Worm (Caenorhabditis elegans) whole organism, L2 larva: Measurements from ENCODE around the gene srd-1.

Source experiments
- C34F6.9 ChIP-seq: fragments of 150-350 bp; optimal IDR thresholded peaks from 2 replicates; lab custom pipeline; 2014; ENCODE audit warnings: missing biosample characterization, missing genetic modification characterization
- F13H6.1 ChIP-seq: sonication (generic microtip); optimal IDR thresholded peaks from 2 replicates; lab custom pipeline; 2016; ENCODE audit warnings: missing genetic modification characterization, missing compliant biosample characterization
- Y55F3AM.14 ChIP-seq: fragments of 200-800 bp; sonication (Bioruptor generic); optimal IDR thresholded peaks from 2 replicates; lab custom pipeline; 2018; ENCODE audit warnings: mild to moderate bottlenecking, missing genetic modification characterization, missing compliant biosample characterization
- ZK546.5 ChIP-seq: sonication (generic microtip); optimal IDR thresholded peaks from 2 replicates; lab custom pipeline; 2017; ENCODE audit warnings: missing biosample characterization, missing genetic modification characterization
- alr-1 ChIP-seq: fragments of 150-350 bp; optimal IDR thresholded peaks from 2 replicates; lab custom pipeline; 2014; ENCODE audit warnings: missing biosample characterization, missing genetic modification characterization
- aly-2 ChIP-seq: fragments of 150-350 bp; optimal IDR thresholded peaks from 2 replicates; lab custom pipeline; 2014; ENCODE audit warnings: missing biosample characterization, missing genetic modification characterization
- ama-1 ChIP-seq: fragments of 150-350 bp; optimal IDR thresholded peaks from 2 replicates; lab custom pipeline; 2018; ENCODE audit warnings: inconsistent platforms
- blmp-1 ChIP-seq: sonication (generic microtip); optimal IDR thresholded peaks from 2 replicates; lab custom pipeline; 2017; ENCODE audit warnings: missing genetic modification characterization, mild to moderate bottlenecking, missing compliant biosample characterization, antibody characterized with exemption, moderate library complexity; ENCODE audit not compliant: insufficient read depth
- ceh-16 ChIP-seq: fragments of 150-350 bp; optimal IDR thresholded peaks from 2 replicates; lab custom pipeline; 2014; ENCODE audit warnings: missing biosample characterization, missing genetic modification characterization
- ceh-82 ChIP-seq: fragments of 150-350 bp; optimal IDR thresholded peaks from 2 replicates; lab custom pipeline; 2014; ENCODE audit warnings: missing biosample characterization, missing genetic modification characterization
- crh-2 ChIP-seq: sonication (generic microtip); optimal IDR thresholded peaks from 2 replicates; lab custom pipeline; 2017; ENCODE audit warnings: missing biosample characterization, missing genetic modification characterization
- dmd-4 ChIP-seq: sonication (generic microtip); optimal IDR thresholded peaks from 2 replicates; lab custom pipeline; 2017; ENCODE audit warnings: missing biosample characterization, missing genetic modification characterization
- elt-1 ChIP-seq: fragments of 150-350 bp; optimal IDR thresholded peaks from 2 replicates; lab custom pipeline; 2014; ENCODE audit warnings: missing biosample characterization, missing genetic modification characterization
- fos-1 ChIP-seq: fragments of 150-350 bp; optimal IDR thresholded peaks from 2 replicates; lab custom pipeline; 2014; ENCODE audit warnings: missing biosample characterization, missing genetic modification characterization
- gmeb-1 ChIP-seq: fragments of 150-350 bp; optimal IDR thresholded peaks from 2 replicates; lab custom pipeline; 2014; ENCODE audit warnings: missing biosample characterization, missing genetic modification characterization
- lin-11 ChIP-seq: fragments of 150-350 bp; sonication (generic microtip); optimal IDR thresholded peaks from 2 replicates; lab custom pipeline; 2014; ENCODE audit warnings: missing biosample characterization, missing genetic modification characterization, inconsistent platforms, mixed read lengths
- lin-13 ChIP-seq: fragments of 150-350 bp; optimal IDR thresholded peaks from 2 replicates; lab custom pipeline; 2014; ENCODE audit warnings: missing biosample characterization, missing genetic modification reagents, missing genetic modification characterization
- lin-39 ChIP-seq: fragments of 150-350 bp; optimal IDR thresholded peaks from 2 replicates; lab custom pipeline; 2014; ENCODE audit warnings: missing biosample characterization, missing genetic modification reagents, missing genetic modification characterization
- lsy-2 ChIP-seq, 2 experiments: fragments of 150-350 bp in 1 of 2; sonication (generic microtip) in 1 of 2; optimal IDR thresholded peaks; 2 replicates each; lab custom pipeline; 2014 to 2017; ENCODE audit warnings: missing biosample characterization in 2 of 2, missing genetic modification characterization in 2 of 2
- mab-5 ChIP-seq: fragments of 150-350 bp; optimal IDR thresholded peaks from 2 replicates; lab custom pipeline; 2014; ENCODE audit warnings: missing biosample characterization, missing genetic modification characterization
- mdl-1 ChIP-seq, 2 experiments: fragments of 150-350 bp in 1 of 2; sonication (generic microtip) in 1 of 2; optimal IDR thresholded peaks; 2 replicates each; lab custom pipeline; 2017; ENCODE audit warnings: missing biosample characterization in 2 of 2, missing genetic modification characterization in 2 of 2
- nhr-10 ChIP-seq: sonication (generic microtip); optimal IDR thresholded peaks from 2 replicates; lab custom pipeline; 2017; ENCODE audit warnings: missing biosample characterization, missing genetic modification characterization
- nhr-11 ChIP-seq: fragments of 150-350 bp; optimal IDR thresholded peaks from 2 replicates; lab custom pipeline; 2014; ENCODE audit warnings: missing biosample characterization, missing genetic modification characterization
- nhr-12 ChIP-seq: fragments of 150-350 bp; optimal IDR thresholded peaks from 2 replicates; lab custom pipeline; 2014; ENCODE audit warnings: missing biosample characterization, missing genetic modification characterization
- nhr-129 ChIP-seq: fragments of 150-350 bp; optimal IDR thresholded peaks from 2 replicates; lab custom pipeline; 2014; ENCODE audit warnings: missing biosample characterization, missing genetic modification characterization
- nhr-21 ChIP-seq: fragments of 150-350 bp; optimal IDR thresholded peaks from 2 replicates; lab custom pipeline; 2014; ENCODE audit warnings: missing biosample characterization, missing genetic modification characterization
- nhr-25 ChIP-seq: fragments of 150-350 bp; sonication (generic microtip); optimal IDR thresholded peaks from 3 replicates; lab custom pipeline; 2014; ENCODE audit warnings: missing biosample characterization, missing genetic modification characterization
- nhr-6 ChIP-seq: fragments of 150-350 bp; optimal IDR thresholded peaks from 2 replicates; lab custom pipeline; 2014; ENCODE audit warnings: missing biosample characterization, missing genetic modification characterization
- nhr-77 ChIP-seq: fragments of 150-350 bp; optimal IDR thresholded peaks from 2 replicates; lab custom pipeline; 2014; ENCODE audit warnings: missing biosample characterization, missing genetic modification characterization
- peb-1 ChIP-seq: fragments of 150-350 bp; optimal IDR thresholded peaks from 2 replicates; lab custom pipeline; 2014; ENCODE audit warnings: missing biosample characterization, missing genetic modification characterization
- sem-4 ChIP-seq: fragments of 150-350 bp; optimal IDR thresholded peaks from 2 replicates; lab custom pipeline; 2014; ENCODE audit warnings: missing biosample characterization, missing genetic modification reagents, missing genetic modification characterization
- skn-1 ChIP-seq: sonication (generic microtip); optimal IDR thresholded peaks from 2 replicates; lab custom pipeline; 2017; ENCODE audit warnings: missing biosample characterization, missing genetic modification characterization
- sma-3 ChIP-seq: sonication (generic microtip); optimal IDR thresholded peaks from 2 replicates; lab custom pipeline; 2016; ENCODE audit warnings: missing genetic modification reagents, missing genetic modification characterization, missing compliant biosample characterization
- sma-9 ChIP-seq, 2 experiments: fragments of 150-350 bp in 1 of 2; sonication (generic microtip) in 1 of 2; optimal IDR thresholded peaks; 2 replicates each; lab custom pipeline; 2014 to 2016; ENCODE audit warnings: missing genetic modification characterization in 2 of 2, mild to moderate bottlenecking in 1 of 2, missing biosample characterization in 1 of 2, missing compliant biosample characterization in 1 of 2, missing genetic modification reagents in 1 of 2, moderate library complexity in 1 of 2
- snpc-4 ChIP-seq: fragments of 150-350 bp; optimal IDR thresholded peaks from 2 replicates; lab custom pipeline; 2014; ENCODE audit warnings: missing biosample characterization, missing genetic modification characterization
- unc-39 ChIP-seq: fragments of 150-350 bp; optimal IDR thresholded peaks from 2 replicates; lab custom pipeline; 2014; ENCODE audit warnings: missing biosample characterization, missing genetic modification characterization
- unc-55 ChIP-seq: fragments of 150-350 bp; sonication (generic microtip); optimal IDR thresholded peaks from 3 replicates; lab custom pipeline; 2014; ENCODE audit warnings: missing biosample characterization, missing genetic modification reagents, missing genetic modification characterization
- unc-62 ChIP-seq: fragments of 150-350 bp; optimal IDR thresholded peaks from 2 replicates; lab custom pipeline; 2014; ENCODE audit warnings: missing biosample characterization, missing genetic modification reagents, missing genetic modification characterization
- ztf-1 ChIP-seq: fragments of 200-800 bp; sonication (Bioruptor generic); conservative IDR thresholded peaks from 2 replicates; pipeline ENCODE4 v1.3.6; 2022; ENCODE audit warnings: missing genetic modification characterization, missing compliant biosample characterization
- ztf-11 ChIP-seq: sonication (generic microtip); optimal IDR thresholded peaks from 2 replicates; lab custom pipeline; 2017; ENCODE audit warnings: missing biosample characterization, missing genetic modification characterization
- ztf-4 ChIP-seq: fragments of 150-350 bp; optimal IDR thresholded peaks from 2 replicates; lab custom pipeline; 2014; ENCODE audit warnings: missing biosample characterization, missing genetic modification characterization

srd-1 gene

ce11 chrII:10221627-10222026 is 39.1 kb upstream of the srd-1 start:
- TF ChIP-seq skn-1: peak; percentile 65
- TF ChIP-seq sem-4 (tag; lab: Kevin White, UChicago): no peak
- TF ChIP-seq gmeb-1: peak; percentile 11
- no peak for TF ChIP-seq F13H6.1 (tag; lab: Kevin White, UChicago)
- no peak for TF ChIP-seq C34F6.9 (tag; lab: Kevin White, UChicago)
- peak; percentile 94 for TF ChIP-seq fos-1 (tag; lab: Kevin White, UChicago)
- no peak for TF ChIP-seq alr-1 (tag; lab: Kevin White, UChicago)
- TF ChIP-seq elt-1 (tag; lab: Kevin White, UChicago): no peak
- no peak for TF ChIP-seq mab-5
- no peak for TF ChIP-seq nhr-129
- no peak for TF ChIP-seq nhr-11
- TF ChIP-seq unc-39: no peak
- TF ChIP-seq sma-9 (GFP tag; optimal IDR thresholded peaks at IDR 0.05; lab: Kevin White, UChicago): peak; percentile 45
- TF ChIP-seq sma-9 (tag; optimal IDR thresholded peaks at IDR 0.05; lab: Kevin White, UChicago): no peak
- peak; percentile 33 for TF ChIP-seq crh-2
- TF ChIP-seq, all 48 proteins: peak for 5

ce11 chrII:10220631-10221030 is 38.1 kb upstream of the srd-1 start:
- TF ChIP-seq dmd-4 (tag; lab: Kevin White, UChicago): no peak
- TF ChIP-seq sma-9 (GFP tag; optimal IDR thresholded peaks at IDR 0.05; lab: Kevin White, UChicago): peak; percentile 29
- no peak for TF ChIP-seq sma-9 (tag; optimal IDR thresholded peaks at IDR 0.05; lab: Kevin White, UChicago)
- TF ChIP-seq nhr-25: peak; percentile 48
- TF ChIP-seq blmp-1 (tag; lab: Kevin White, UChicago): peak; percentile 21
- TF ChIP-seq F13H6.1 (tag; lab: Kevin White, UChicago): peak; percentile 26
- TF ChIP-seq lin-11: no peak

- TF ChIP-seq mdl-1 (tag; optimal IDR thresholded peaks at IDR 0.05; lab: Kevin White, UChicago) (no peak), mab-5 (no peak), unc-62 (GFP tag; lab: Kevin White, UChicago) (no peak), lin-13 (GFP tag; lab: Kevin White, UChicago) (no peak), blmp-1 (tag; lab: Kevin White, UChicago) (no peak), ztf-1 (GFP tag; lab: Robert Waterston, UW) (no peak), dmd-4 (tag; lab: Kevin White, UChicago) (no peak), nhr-11 (no peak), C34F6.9 (tag; lab: Kevin White, UChicago) (no peak), ztf-11 (tag; lab: Kevin White, UChicago) (no peak)
Observed at ce11 chrII:10218171-10218570, 35.6 kb upstream of the srd-1 start, which contains the start of gene ref-1. Gene ref-1 (plus strand): TSS chrII:10218471.

- TF ChIP-seq snpc-4 (tag; lab: Kevin White, UChicago) (no peak), nhr-77 (tag; lab: Kevin White, UChicago) (no peak), C34F6.9 (tag; lab: Kevin White, UChicago) (no peak), nhr-6 (tag; lab: Kevin White, UChicago) (no peak), ceh-82 (tag; lab: Kevin White, UChicago) (no peak), crh-2 (no peak), sma-3 (GFP tag; lab: Kevin White, UChicago) (no peak), fos-1 (tag; lab: Kevin White, UChicago) (no peak), nhr-12 (tag; lab: Kevin White, UChicago) (no peak), mdl-1 (tag; optimal IDR thresholded peaks at IDR 0.05; lab: Kevin White, UChicago) (no peak), blmp-1 (tag; lab: Kevin White, UChicago) (no peak), unc-39 (no peak), lin-13 (GFP tag; lab: Kevin White, UChicago) (no peak), sem-4 (tag; lab: Kevin White, UChicago) (no peak), nhr-21 (tag; lab: Kevin White, UChicago) (no peak), nhr-10 (no peak), dmd-4 (tag; lab: Kevin White, UChicago) (no peak), peb-1 (tag; lab: Kevin White, UChicago) (no peak), F13H6.1 (tag; lab: Kevin White, UChicago) (no peak)
Observed at ce11 chrII:10206425-10206824, 23.9 kb upstream of the srd-1 start, which contains the start of gene T01E8.1. Gene T01E8.1 (plus strand): TSS chrII:10206725.

ce11 chrII:10204428-10205049 is 22.0 kb upstream of the srd-1 start:
- TF ChIP-seq unc-55 (GFP tag; lab: Kevin White, UChicago) (no peak), blmp-1 (tag; lab: Kevin White, UChicago) (no peak), crh-2 (no peak), lsy-2 (tag; optimal IDR thresholded peaks at IDR 0.05; lab: Kevin White, UChicago) (peak in 1 of 2 experiments; percentile 11), ceh-16 (no peak), ztf-11 (tag; lab: Kevin White, UChicago) (no peak), ZK546.5 (tag; lab: Kevin White, UChicago) (no peak), dmd-4 (tag; lab: Kevin White, UChicago) (no peak), nhr-12 (tag; lab: Kevin White, UChicago) (no peak), aly-2 (tag; lab: Kevin White, UChicago) (no peak), lin-11 (no peak), F13H6.1 (tag; lab: Kevin White, UChicago) (peak; percentile 54), sma-9 (GFP tag; optimal IDR thresholded peaks at IDR 0.05; lab: Kevin White, UChicago) (no peak), sma-9 (tag; optimal IDR thresholded peaks at IDR 0.05; lab: Kevin White, UChicago) (no peak), unc-62 (GFP tag; lab: Kevin White, UChicago) (no peak), sem-4 (tag; lab: Kevin White, UChicago) (no peak), skn-1 (no peak), lin-39 (tag; lab: Kevin White, UChicago) (no peak), nhr-21 (tag; lab: Kevin White, UChicago) (no peak), ztf-4 (no peak), ama-1 (no peak), Y55F3AM.14 (GFP tag; lab: Kevin White, UChicago) (no peak)
